Worm (Caenorhabditis elegans) whole organism, L4/young adult: ENCODE measurements around the gene plr-1.

Source experiments
- dao-5 ChIP-seq: sonication (generic microtip); optimal IDR thresholded peaks from 2 replicates; lab custom pipeline; 2016; ENCODE audit warnings: missing genotype, missing genetic modification characterization, moderate library complexity, missing compliant biosample characterization
- him-1 ChIP-seq: sonication (generic microtip); optimal IDR thresholded peaks from 2 replicates; lab custom pipeline; 2016; ENCODE audit warnings: missing genotype, missing genetic modification reagents, missing genetic modification characterization, missing compliant biosample characterization

DNA sequence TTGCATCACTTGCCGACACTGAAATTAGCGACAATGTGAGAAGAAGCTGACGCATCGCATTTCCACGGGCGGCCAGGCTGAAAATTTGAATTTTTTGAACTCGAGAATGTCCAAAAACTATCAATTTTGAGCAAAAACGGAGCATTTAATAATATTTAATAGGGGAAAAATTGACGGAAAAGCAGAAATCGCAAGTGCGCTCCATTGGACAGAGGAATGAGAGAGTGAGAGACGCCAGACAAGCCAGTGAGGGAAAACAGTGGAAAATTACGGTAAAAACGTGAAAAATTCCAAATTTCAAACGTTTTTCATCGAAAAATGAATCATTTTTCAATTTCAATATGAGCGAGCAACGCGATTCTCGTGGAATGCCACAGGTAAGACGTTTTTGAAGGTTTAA, 48.5 kb downstream of the plr-1 start, which contains the start of the genes Y66D12A.21 and spe-6:
- TF ChIP-seq him-1 (tag; lab: Kevin White, UChicago) (no peak), dao-5 (tag; lab: Kevin White, UChicago) (no peak)
